Fruit fly (Drosophila melanogaster): ENCODE results near the gene osk.

The osk gene

dm6 chr3R:8969926-8970306 is 35.0 kb downstream of the osk start:
- TF ChIP-seq N (GFP tag; optimal IDR thresholded peaks at IDR 0.05) = no peak
- no peak for TF ChIP-seq br (GFP tag; optimal IDR thresholded peaks at IDR 0.05)
- no peak for TF ChIP-seq Hr78 (GFP tag; optimal IDR thresholded peaks at IDR 0.05)
- no peak for TF ChIP-seq Jra (GFP tag; optimal IDR thresholded peaks at IDR 0.05)
- TF ChIP-seq woc (GFP tag; optimal IDR thresholded peaks at IDR 0.05) = no peak
- TF ChIP-seq Abd-B (GFP tag; optimal IDR thresholded peaks at IDR 0.05) = no peak
- no peak for TF ChIP-seq psq (GFP tag; optimal IDR thresholded peaks at IDR 0.05)
- TF ChIP-seq h (GFP tag; optimal IDR thresholded peaks at IDR 0.05) = no peak
- TF ChIP-seq pan (optimal IDR thresholded peaks at IDR 0.05) = no peak

dm6 chr3R:8970707-8971106 is 35.8 kb downstream of the osk start:
- no peak for TF ChIP-seq Dif (GFP tag; optimal IDR thresholded peaks at IDR 0.05; ENCODE audit: partially characterized antibody)
- TF ChIP-seq br (GFP tag; optimal IDR thresholded peaks at IDR 0.05) = no peak
- no peak for TF ChIP-seq dl (GFP tag; optimal IDR thresholded peaks at IDR 0.05; ENCODE audit: insufficient read depth in 1 of 2, partially characterized antibody in 2 of 2)
- no peak for TF ChIP-seq Abd-B (GFP tag; optimal IDR thresholded peaks at IDR 0.05)
- TF ChIP-seq Vsx2 (GFP tag; optimal IDR thresholded peaks at IDR 0.05; ENCODE audit: partially characterized antibody) = no peak
- no peak for TF ChIP-seq foxo (GFP tag; optimal IDR thresholded peaks at IDR 0.05)
- TF ChIP-seq jim (GFP tag; optimal IDR thresholded peaks at IDR 0.05) = no peak
- TF ChIP-seq woc (GFP tag; optimal IDR thresholded peaks at IDR 0.05) = no peak
- no peak for TF ChIP-seq sv (GFP tag; optimal IDR thresholded peaks at IDR 0.05)
- no peak for TF ChIP-seq dsf (GFP tag; optimal IDR thresholded peaks at IDR 0.05; ENCODE audit: borderline replicate concordance)
- TF ChIP-seq pan (optimal IDR thresholded peaks at IDR 0.05) = no peak
- no peak for TF ChIP-seq ey (GFP tag; optimal IDR thresholded peaks at IDR 0.05)
- TF ChIP-seq Dfd (GFP tag; optimal IDR thresholded peaks at IDR 0.05) = no peak
- no peak for TF ChIP-seq brk (GFP tag; optimal IDR thresholded peaks at IDR 0.05)
- no peak for TF ChIP-seq usp (GFP tag; optimal IDR thresholded peaks at IDR 0.05)
- no peak for TF ChIP-seq CrebA (GFP tag; optimal IDR thresholded peaks at IDR 0.05; ENCODE audit: borderline replicate concordance)

dm6 chr3R:8971794-8972193 is 36.9 kb downstream of the osk start:
- TF ChIP-seq lola (GFP tag; optimal IDR thresholded peaks at IDR 0.05) (no peak), psq (GFP tag; optimal IDR thresholded peaks at IDR 0.05) (peak; percentile 43)

dm6 chr3R:8976073-8976593 is 41.2 kb downstream of the osk start:
- TF ChIP-seq foxo (GFP tag; optimal IDR thresholded peaks at IDR 0.05) = no peak
- TF ChIP-seq CG9705 (GFP tag; optimal IDR thresholded peaks at IDR 0.05) = no peak
- TF ChIP-seq pan (optimal IDR thresholded peaks at IDR 0.05) = no peak
- TF ChIP-seq dl (GFP tag; optimal IDR thresholded peaks at IDR 0.05; ENCODE audit: insufficient read depth in 1 of 2, partially characterized antibody in 2 of 2) = no peak
- no peak for TF ChIP-seq usp (GFP tag; optimal IDR thresholded peaks at IDR 0.05)
- no peak for TF ChIP-seq HLH106 (tag; optimal IDR thresholded peaks at IDR 0.05)
- no peak for TF ChIP-seq lola (GFP tag; optimal IDR thresholded peaks at IDR 0.05)
- no peak for TF ChIP-seq Hr78 (GFP tag; optimal IDR thresholded peaks at IDR 0.05)

- TF ChIP-seq foxo (GFP tag; optimal IDR thresholded peaks at IDR 0.05) (peak in 1 of 2 experiments; percentile 69), CG32264 (GFP tag; optimal IDR thresholded peaks at IDR 0.05) (peak; percentile 6), fru (GFP tag; optimal IDR thresholded peaks at IDR 0.05) (peak; percentile 73), N (GFP tag; optimal IDR thresholded peaks at IDR 0.05) (no peak), brk (GFP tag; optimal IDR thresholded peaks at IDR 0.05) (peak; percentile 57), Sp1 (GFP tag; optimal IDR thresholded peaks at IDR 0.05) (peak; percentile 78), OdsH (GFP tag; optimal IDR thresholded peaks at IDR 0.05) (peak; percentile 32), lola (GFP tag; optimal IDR thresholded peaks at IDR 0.05) (no peak), h (GFP tag; optimal IDR thresholded peaks at IDR 0.05) (peak; percentile 74), jim (GFP tag; optimal IDR thresholded peaks at IDR 0.05) (no peak), Vsx2 (GFP tag; optimal IDR thresholded peaks at IDR 0.05; ENCODE audit: partially characterized antibody) (no peak), Hnf4 (GFP tag; optimal IDR thresholded peaks at IDR 0.05) (peak; percentile 18), rgr (GFP tag; optimal IDR thresholded peaks at IDR 0.05) (peak; percentile 65), tai (GFP tag; optimal IDR thresholded peaks at IDR 0.05) (peak; percentile 38), Rel (GFP tag; optimal IDR thresholded peaks at IDR 0.05) (peak; percentile 42), Rel (tag; optimal IDR thresholded peaks at IDR 0.05) (no peak), Hr83 (GFP tag; optimal IDR thresholded peaks at IDR 0.05; ENCODE audit: poor library complexity, severe bottlenecking) (no peak), psq (GFP tag; optimal IDR thresholded peaks at IDR 0.05) (peak; percentile 64), dl (GFP tag; optimal IDR thresholded peaks at IDR 0.05; ENCODE audit: insufficient read depth in 1 of 2, partially characterized antibody in 2 of 2) (no peak), br (GFP tag; optimal IDR thresholded peaks at IDR 0.05) (peak; percentile 40), dmrt93B (GFP tag; optimal IDR thresholded peaks at IDR 0.05) (peak; percentile 40), HLH106 (tag; optimal IDR thresholded peaks at IDR 0.05) (peak; percentile 58), Jra (GFP tag; optimal IDR thresholded peaks at IDR 0.05) (no peak), ey (GFP tag; optimal IDR thresholded peaks at IDR 0.05) (peak; percentile 58), sv (GFP tag; optimal IDR thresholded peaks at IDR 0.05) (no peak), Hr78 (GFP tag; optimal IDR thresholded peaks at IDR 0.05) (no peak), sage (GFP tag; optimal IDR thresholded peaks at IDR 0.05) (peak; percentile 52), Dfd (GFP tag; optimal IDR thresholded peaks at IDR 0.05) (no peak), usp (GFP tag; optimal IDR thresholded peaks at IDR 0.05) (no peak), woc (GFP tag; optimal IDR thresholded peaks at IDR 0.05) (peak; percentile 67), Abd-B (GFP tag; optimal IDR thresholded peaks at IDR 0.05) (no peak), Dif (GFP tag; optimal IDR thresholded peaks at IDR 0.05; ENCODE audit: partially characterized antibody) (no peak)
Observed at dm6 chr3R:8978768-8979167, 43.8 kb downstream of the osk start.
